Fruit fly (Drosophila melanogaster) whole organism, adult: ENCODE data around the gene AP-1gamma.

Source experiments
- CG11617 ChIP-seq: fragments of 200-800 bp; sonication (Bioruptor generic); optimal IDR thresholded peaks from 2 replicates; lab custom pipeline; 2017; ENCODE audit warnings: mild to moderate bottlenecking, missing biosample characterization, missing genetic modification reagents, missing genetic modification characterization
- CG12768 ChIP-seq: fragments of 200-800 bp; sonication (Bioruptor generic); optimal IDR thresholded peaks from 2 replicates; lab custom pipeline; 2017; ENCODE audit warnings: missing biosample characterization, missing genetic modification characterization, mild to moderate bottlenecking, moderate library complexity, missing genetic modification reagents
- CG1620 ChIP-seq: fragments of 200-800 bp; sonication (Bioruptor generic); optimal IDR thresholded peaks from 2 replicates; lab custom pipeline; 2016; ENCODE audit warnings: missing biosample characterization, missing genetic modification characterization
- CG33017 ChIP-seq: fragments of 200-800 bp; sonication (Bioruptor generic); optimal IDR thresholded peaks from 2 replicates; lab custom pipeline; 2018; ENCODE audit warnings: missing biosample characterization, mild to moderate bottlenecking, missing genetic modification characterization, moderate library complexity
- CG5204 ChIP-seq: fragments of 200-800 bp; sonication (Bioruptor generic); optimal IDR thresholded peaks from 2 replicates; lab custom pipeline; 2016; ENCODE audit warnings: missing biosample characterization, missing genetic modification characterization
- CG7045 ChIP-seq: fragments of 200-800 bp; sonication (Bioruptor generic); optimal IDR thresholded peaks from 2 replicates; lab custom pipeline; 2017; ENCODE audit warnings: missing biosample characterization, mild to moderate bottlenecking, missing genetic modification characterization
- Clk ChIP-seq: fragments of 200-800 bp; sonication (Bioruptor generic); optimal IDR thresholded peaks from 2 replicates; lab custom pipeline; 2017; ENCODE audit warnings: missing biosample characterization, missing genetic modification characterization
- Crg-1 ChIP-seq: fragments of 200-800 bp; sonication (Bioruptor generic); optimal IDR thresholded peaks from 2 replicates; lab custom pipeline; 2016; ENCODE audit warnings: missing biosample characterization, missing genetic modification characterization
- Hr96 ChIP-seq: fragments of 200-800 bp; sonication (Bioruptor generic); optimal IDR thresholded peaks from 2 replicates; lab custom pipeline; 2016; ENCODE audit warnings: missing biosample characterization, missing genetic modification characterization
- Mnt ChIP-seq: fragments of 200-800 bp; sonication (Bioruptor generic); optimal IDR thresholded peaks from 2 replicates; lab custom pipeline; 2016; ENCODE audit warnings: missing biosample characterization, mild to moderate bottlenecking, missing genetic modification characterization
- bab1 ChIP-seq: fragments of 200-800 bp; sonication (Bioruptor generic); optimal IDR thresholded peaks from 3 replicates; lab custom pipeline; 2019; ENCODE audit warnings: missing biosample characterization, mild to moderate bottlenecking, missing genetic modification characterization, moderate library complexity
- kay ChIP-seq: fragments of 200-800 bp; sonication (Bioruptor generic); peaks from one replicate; lab custom pipeline; 2016; ENCODE audit warnings: missing biosample characterization, missing genetic modification characterization, borderline replicate concordance
- ovo ChIP-seq: fragments of 200-800 bp; sonication (Bioruptor generic); optimal IDR thresholded peaks from 2 replicates; lab custom pipeline; 2016; ENCODE audit warnings: missing biosample characterization, missing genetic modification characterization
- tj ChIP-seq: fragments of 200-800 bp; sonication (Bioruptor generic); optimal IDR thresholded peaks from 3 replicates; lab custom pipeline; 2017; ENCODE audit warnings: missing biosample characterization, mild to moderate bottlenecking, missing genetic modification characterization, moderate library complexity

- TF ChIP-seq kay (GFP tag; lab: Kevin White, UChicago) (no peak), CG12768 (no peak), ovo (GFP tag; lab: Kevin White, UChicago) (no peak), Crg-1 (no peak), CG5204 (no peak), tj (GFP tag; lab: Kevin White, UChicago) (no peak), CG1620 (no peak), Mnt (GFP tag; lab: Kevin White, UChicago) (no peak), Hr96 (GFP tag; lab: Kevin White, UChicago) (no peak), CG11617 (GFP tag; lab: Kevin White, UChicago) (no peak), Clk (GFP tag; lab: Kevin White, UChicago) (no peak), CG33017 (tag; lab: Kevin White, UChicago) (no peak), CG7045 (no peak), bab1 (no peak)
Observed at dm6 chrX:9118961-9119633, 10.6 kb downstream of the AP-1gamma start.
